Fruit fly (Drosophila melanogaster) whole organism, pupa: ENCODE measurements around the gene Dic61B.

Experiments
- CG14655 ChIP-seq: fragments of 200-800 bp; sonication (Bioruptor generic); optimal IDR thresholded peaks from 3 replicates; lab custom pipeline; 2017; ENCODE audit warnings: mild to moderate bottlenecking, missing biosample characterization, missing genetic modification reagents, missing genetic modification characterization
- Pif1A ChIP-seq: fragments of 200-800 bp; sonication (Bioruptor generic); optimal IDR thresholded peaks from 3 replicates; lab custom pipeline; 2016; ENCODE audit warnings: missing biosample characterization, missing genetic modification characterization

DNA sequence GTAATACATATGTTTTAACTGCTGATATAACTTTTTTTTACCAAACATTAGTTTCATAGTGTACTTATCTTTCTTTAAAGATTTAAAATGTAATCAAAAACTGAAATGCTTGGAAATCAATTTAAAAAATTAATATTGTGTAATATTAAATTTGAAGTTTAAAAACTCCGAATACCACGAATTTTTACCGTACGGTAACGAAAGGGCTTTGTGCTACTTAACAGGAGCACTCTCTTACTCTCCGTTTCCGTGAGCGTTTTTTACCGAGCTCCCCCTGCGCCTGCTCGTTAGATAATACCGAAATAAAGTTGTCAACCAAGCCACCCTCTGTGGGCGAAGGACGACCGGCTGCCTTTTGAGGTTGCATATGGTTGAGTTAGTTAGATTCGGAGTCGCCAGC is at the start of gene Dic61B, which contains the start of gene p130CAS:
- TF ChIP-seq Pif1A (no peak), CG14655 (GFP tag; lab: Kevin White, UChicago) (no peak)
